Worm (Caenorhabditis elegans) whole organism, mixed stage, embryonic: ENCODE results near the gene pro-1.

Source experiments
- blmp-1 ChIP-seq: fragments of 150-350 bp; optimal IDR thresholded peaks from 2 replicates; lab custom pipeline; 2014; ENCODE audit warnings: missing biosample characterization, missing genetic modification characterization
- ceh-39 ChIP-seq: fragments of 150-350 bp; optimal IDR thresholded peaks from 2 replicates; lab custom pipeline; 2014; ENCODE audit warnings: missing biosample characterization, missing genetic modification characterization
- hlh-1 ChIP-seq: fragments of 150-350 bp; optimal IDR thresholded peaks from 2 replicates; lab custom pipeline; 2014; ENCODE audit warnings: missing biosample characterization, missing genetic modification reagents, missing genetic modification characterization
- lsy-2 ChIP-seq: fragments of 150-350 bp; optimal IDR thresholded peaks from 2 replicates; lab custom pipeline; 2014; ENCODE audit warnings: missing biosample characterization, missing genetic modification characterization
- mab-5 ChIP-seq: fragments of 150-350 bp; optimal IDR thresholded peaks from 2 replicates; lab custom pipeline; 2014; ENCODE audit warnings: missing biosample characterization, missing genetic modification characterization
- mls-2 ChIP-seq: sonication (generic microtip); optimal IDR thresholded peaks from 2 replicates; lab custom pipeline; 2016; ENCODE audit warnings: mild to moderate bottlenecking, missing genetic modification characterization, moderate library complexity, missing compliant biosample characterization
- nhr-28 ChIP-seq: fragments of 150-350 bp; optimal IDR thresholded peaks from 2 replicates; lab custom pipeline; 2014; ENCODE audit warnings: missing biosample characterization, missing genetic modification characterization
- nhr-76 ChIP-seq: sonication (generic microtip); optimal IDR thresholded peaks from 2 replicates; lab custom pipeline; 2017; ENCODE audit warnings: missing biosample characterization, missing genetic modification characterization
- unc-39 ChIP-seq: fragments of 150-350 bp; optimal IDR thresholded peaks from 2 replicates; lab custom pipeline; 2014; ENCODE audit warnings: missing biosample characterization, missing genetic modification characterization
- ztf-11 ChIP-seq: fragments of 150-350 bp; optimal IDR thresholded peaks from 2 replicates; lab custom pipeline; 2014; ENCODE audit warnings: missing biosample characterization, missing genetic modification characterization

ce11 chrII:10569498-10569897 lies 27.7 kb upstream of the pro-1 start:
- no peak for TF ChIP-seq unc-39 (tag; lab: Kevin White, UChicago)
- TF ChIP-seq lsy-2 (tag; lab: Kevin White, UChicago): no peak
- peak; percentile 76 for TF ChIP-seq hlh-1 (tag; lab: Kevin White, UChicago)
- no peak for TF ChIP-seq mab-5 (tag; lab: Kevin White, UChicago)
- TF ChIP-seq ztf-11 (tag; lab: Kevin White, UChicago): no peak
- no peak for TF ChIP-seq nhr-28 (tag; lab: Kevin White, UChicago)
- no peak for TF ChIP-seq mls-2 (tag; lab: Kevin White, UChicago)
- no peak for TF ChIP-seq ceh-39 (tag; lab: Kevin White, UChicago)
- TF ChIP-seq nhr-76 (tag; lab: Kevin White, UChicago): no peak
- no peak for TF ChIP-seq blmp-1 (tag; lab: Kevin White, UChicago)
